Worm (Caenorhabditis elegans): ENCODE data around the gene spe-10.

ce11 chrV:10358238-10358637 is 25.8 kb upstream of the spe-10 start, which contains the start of gene ttll-15:
- TF ChIP-seq pha-4 (tag; optimal IDR thresholded peaks at IDR 0.05) (no peak), pqm-1 (tag; optimal IDR thresholded peaks at IDR 0.05) (no peak), ztf-16 (tag; optimal IDR thresholded peaks at IDR 0.05) (no peak), syd-9 (tag; optimal IDR thresholded peaks at IDR 0.05) (no peak), tbx-2 (tag; optimal IDR thresholded peaks at IDR 0.05) (no peak), fkh-10 (GFP tag; optimal IDR thresholded peaks at IDR 0.05) (no peak), pros-1 (tag; optimal IDR thresholded peaks at IDR 0.05) (no peak), pat-9 (tag; optimal IDR thresholded peaks at IDR 0.05) (no peak)
